Worm (Caenorhabditis elegans) whole organism, early embryonic: ENCODE results near the gene sre-37.

Experiments used
- aly-1 ChIP-seq: sonication (generic microtip); optimal IDR thresholded peaks from 2 replicates; lab custom pipeline; 2016; ENCODE audit warnings: missing genetic modification characterization, missing compliant biosample characterization
- ama-1 ChIP-seq: fragments of 150-350 bp; optimal IDR thresholded peaks from 2 replicates; lab custom pipeline; 2014
- ets-7 ChIP-seq: sonication (generic microtip); optimal IDR thresholded peaks from 2 replicates; lab custom pipeline; 2016; ENCODE audit warnings: missing genotype, missing genetic modification characterization, missing compliant biosample characterization
- flt-1 ChIP-seq: fragments of 200-800 bp; sonication (Bioruptor generic); IDR thresholded peaks from 2 replicates; pipeline ENCODE4 v1.3.6; 2022; ENCODE audit warnings: missing genetic modification characterization, missing compliant biosample characterization
- sea-1 ChIP-seq: fragments of 200-800 bp; sonication (Bioruptor generic); conservative IDR thresholded peaks from 2 replicates; pipeline ENCODE4 v1.3.6; 2022; ENCODE audit warnings: missing genetic modification characterization, missing compliant biosample characterization
- tbx-37 ChIP-seq: fragments of 200-800 bp; sonication (Bioruptor generic); conservative IDR thresholded peaks from 2 replicates; pipeline ENCODE4 v1.3.6; 2022; ENCODE audit warnings: missing genetic modification reagents, missing genetic modification characterization, missing compliant biosample characterization

- TF ChIP-seq sea-1 (GFP tag; lab: Robert Waterston, UW) (no peak), ets-7 (tag; lab: Kevin White, UChicago) (no peak), ama-1 (no peak), flt-1 (GFP tag; lab: Robert Waterston, UW) (no peak), tbx-37 (GFP tag; lab: Robert Waterston, UW) (no peak), aly-1 (no peak)
These were observed 3.4 kb upstream of the sre-37 start, which contains the start of gene F15A4.2 for ce11 chrII:12462244-12462643.
